Fruit fly (Drosophila melanogaster) whole organism, adult: ENCODE measurements around the gene CG8461.
A peak's percentile ranks its signal among the peaks of the same experiment; 100 is the strongest.

Experiments used
- CG11617 ChIP-seq: fragments of 200-800 bp; sonication (Bioruptor generic); optimal IDR thresholded peaks from 2 replicates; lab custom pipeline; 2017; ENCODE audit warnings: mild to moderate bottlenecking, missing biosample characterization, missing genetic modification reagents, missing genetic modification characterization
- CG12768 ChIP-seq: fragments of 200-800 bp; sonication (Bioruptor generic); optimal IDR thresholded peaks from 2 replicates; lab custom pipeline; 2017; ENCODE audit warnings: missing biosample characterization, missing genetic modification characterization, mild to moderate bottlenecking, moderate library complexity, missing genetic modification reagents
- CG14711 ChIP-seq: fragments of 200-800 bp; sonication (Bioruptor generic); optimal IDR thresholded peaks from 2 replicates; lab custom pipeline; 2018; ENCODE audit warnings: missing biosample characterization, mild to moderate bottlenecking, missing genetic modification characterization, moderate library complexity
- CG1620 ChIP-seq: fragments of 200-800 bp; sonication (Bioruptor generic); optimal IDR thresholded peaks from 2 replicates; lab custom pipeline; 2016; ENCODE audit warnings: missing biosample characterization, missing genetic modification characterization
- CG33017 ChIP-seq: fragments of 200-800 bp; sonication (Bioruptor generic); optimal IDR thresholded peaks from 2 replicates; lab custom pipeline; 2018; ENCODE audit warnings: missing biosample characterization, mild to moderate bottlenecking, missing genetic modification characterization, moderate library complexity
- CG5204 ChIP-seq: fragments of 200-800 bp; sonication (Bioruptor generic); optimal IDR thresholded peaks from 2 replicates; lab custom pipeline; 2016; ENCODE audit warnings: missing biosample characterization, missing genetic modification characterization
- CG7045 ChIP-seq: fragments of 200-800 bp; sonication (Bioruptor generic); optimal IDR thresholded peaks from 2 replicates; lab custom pipeline; 2017; ENCODE audit warnings: missing biosample characterization, mild to moderate bottlenecking, missing genetic modification characterization
- CG7101 ChIP-seq: fragments of 200-800 bp; sonication (Bioruptor generic); optimal IDR thresholded peaks from 2 replicates; lab custom pipeline; 2018; ENCODE audit warnings: missing biosample characterization, mild to moderate bottlenecking, missing genetic modification characterization, moderate library complexity
- Clk ChIP-seq: fragments of 200-800 bp; sonication (Bioruptor generic); optimal IDR thresholded peaks from 2 replicates; lab custom pipeline; 2017; ENCODE audit warnings: missing biosample characterization, missing genetic modification characterization
- Crg-1 ChIP-seq: fragments of 200-800 bp; sonication (Bioruptor generic); optimal IDR thresholded peaks from 2 replicates; lab custom pipeline; 2016; ENCODE audit warnings: missing biosample characterization, missing genetic modification characterization
- Hr96 ChIP-seq: fragments of 200-800 bp; sonication (Bioruptor generic); optimal IDR thresholded peaks from 2 replicates; lab custom pipeline; 2016; ENCODE audit warnings: missing biosample characterization, missing genetic modification characterization
- Mnt ChIP-seq: fragments of 200-800 bp; sonication (Bioruptor generic); optimal IDR thresholded peaks from 2 replicates; lab custom pipeline; 2016; ENCODE audit warnings: missing biosample characterization, mild to moderate bottlenecking, missing genetic modification characterization
- bab1 ChIP-seq: fragments of 200-800 bp; sonication (Bioruptor generic); optimal IDR thresholded peaks from 3 replicates; lab custom pipeline; 2019; ENCODE audit warnings: missing biosample characterization, mild to moderate bottlenecking, missing genetic modification characterization, moderate library complexity
- cic ChIP-seq: fragments of 200-800 bp; sonication (Bioruptor generic); optimal IDR thresholded peaks from 2 replicates; lab custom pipeline; 2017; ENCODE audit warnings: missing biosample characterization, mild to moderate bottlenecking, missing genetic modification characterization, moderate library complexity
- cnc ChIP-seq, 2 experiments: fragments of >200 bp; optimal IDR thresholded peaks; 2 replicates each; lab custom pipeline; 2017
- kay ChIP-seq: fragments of 200-800 bp; sonication (Bioruptor generic); peaks from one replicate; lab custom pipeline; 2016; ENCODE audit warnings: missing biosample characterization, missing genetic modification characterization, borderline replicate concordance
- ovo ChIP-seq: fragments of 200-800 bp; sonication (Bioruptor generic); optimal IDR thresholded peaks from 2 replicates; lab custom pipeline; 2016; ENCODE audit warnings: missing biosample characterization, missing genetic modification characterization
- pad ChIP-seq: fragments of 200-800 bp; sonication (Bioruptor generic); optimal IDR thresholded peaks from 3 replicates; lab custom pipeline; 2017; ENCODE audit warnings: missing biosample characterization, missing genetic modification characterization, mild to moderate bottlenecking, moderate library complexity, missing genetic modification reagents
- tj ChIP-seq: fragments of 200-800 bp; sonication (Bioruptor generic); optimal IDR thresholded peaks from 3 replicates; lab custom pipeline; 2017; ENCODE audit warnings: missing biosample characterization, mild to moderate bottlenecking, missing genetic modification characterization, moderate library complexity
- toe ChIP-seq: fragments of 200-800 bp; sonication (Bioruptor generic); optimal IDR thresholded peaks from 2 replicates; lab custom pipeline; 2016; ENCODE audit warnings: missing biosample characterization, missing genetic modification characterization

CG8461 gene

DNA sequence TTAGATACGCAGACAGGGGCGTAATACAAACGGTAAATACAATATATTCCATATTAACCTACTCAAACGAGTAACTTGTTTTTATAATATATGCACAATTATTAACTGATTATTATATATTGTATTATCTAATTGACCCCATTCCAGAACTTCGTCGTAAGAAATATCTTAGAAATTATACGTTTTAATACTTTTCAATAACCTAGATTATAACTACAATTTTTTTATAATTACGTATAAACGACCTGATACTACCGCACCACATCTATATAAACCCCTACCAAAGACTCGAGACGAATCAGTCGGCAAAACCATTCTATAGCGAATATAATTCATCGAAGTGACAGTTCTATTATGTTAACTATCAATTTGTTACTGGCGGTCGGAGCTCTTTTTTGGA lies 7.3 kb upstream of the CG8461 start, which contains the start of gene Cyp313a1:
Cyp313a1 (plus strand) TSS at position 301 of the 400 bp plus-strand sequence.
- TF ChIP-seq CG7101 (tag; lab: Kevin White, UChicago) (no peak), Mnt (GFP tag; lab: Kevin White, UChicago) (no peak), ovo (no peak), pad (GFP tag; lab: Kevin White, UChicago) (no peak), Hr96 (no peak)

DNA sequence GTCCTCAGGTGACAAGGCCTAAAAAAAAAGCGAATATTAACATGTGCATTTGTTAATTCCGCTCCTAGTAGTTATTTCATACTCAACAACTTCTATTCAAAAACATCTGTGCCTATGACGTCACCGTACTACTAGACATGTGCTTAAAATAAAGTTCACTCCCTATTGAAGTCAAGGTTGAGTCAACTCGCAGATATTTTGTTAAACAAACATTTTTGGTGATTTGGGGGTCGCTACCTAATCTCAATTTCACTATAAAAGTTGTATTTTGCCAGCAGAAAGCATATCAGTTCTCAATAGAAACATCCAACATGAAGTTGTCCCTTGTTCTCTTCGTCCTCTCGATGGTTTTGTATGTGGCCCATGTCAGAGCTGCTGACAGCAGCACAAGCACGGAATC lies 3.3 kb upstream of the CG8461 start, which contains the start of gene CG34273:
CG34273 (plus strand) TSS at position 301 of the 400 bp plus-strand sequence.
- TF ChIP-seq toe (no peak), CG11617 (GFP tag; lab: Kevin White, UChicago) (no peak), Clk (GFP tag; lab: Kevin White, UChicago) (no peak), cic (GFP tag; lab: Kevin White, UChicago) (no peak), ovo (no peak), Mnt (GFP tag; lab: Kevin White, UChicago) (no peak), pad (GFP tag; lab: Kevin White, UChicago) (no peak), kay (no peak), CG1620 (no peak), CG5204 (no peak), Crg-1 (GFP tag; lab: Kevin White, UChicago) (no peak), Hr96 (no peak), CG12768 (GFP tag; lab: Kevin White, UChicago) (no peak), CG7101 (tag; lab: Kevin White, UChicago) (no peak), CG33017 (no peak), bab1 (no peak), CG7045 (GFP tag; lab: Kevin White, UChicago) (no peak), tj (no peak), cnc (optimal IDR thresholded peaks at IDR 0.05; lab: Kevin White, UChicago) (no peak)

DNA sequence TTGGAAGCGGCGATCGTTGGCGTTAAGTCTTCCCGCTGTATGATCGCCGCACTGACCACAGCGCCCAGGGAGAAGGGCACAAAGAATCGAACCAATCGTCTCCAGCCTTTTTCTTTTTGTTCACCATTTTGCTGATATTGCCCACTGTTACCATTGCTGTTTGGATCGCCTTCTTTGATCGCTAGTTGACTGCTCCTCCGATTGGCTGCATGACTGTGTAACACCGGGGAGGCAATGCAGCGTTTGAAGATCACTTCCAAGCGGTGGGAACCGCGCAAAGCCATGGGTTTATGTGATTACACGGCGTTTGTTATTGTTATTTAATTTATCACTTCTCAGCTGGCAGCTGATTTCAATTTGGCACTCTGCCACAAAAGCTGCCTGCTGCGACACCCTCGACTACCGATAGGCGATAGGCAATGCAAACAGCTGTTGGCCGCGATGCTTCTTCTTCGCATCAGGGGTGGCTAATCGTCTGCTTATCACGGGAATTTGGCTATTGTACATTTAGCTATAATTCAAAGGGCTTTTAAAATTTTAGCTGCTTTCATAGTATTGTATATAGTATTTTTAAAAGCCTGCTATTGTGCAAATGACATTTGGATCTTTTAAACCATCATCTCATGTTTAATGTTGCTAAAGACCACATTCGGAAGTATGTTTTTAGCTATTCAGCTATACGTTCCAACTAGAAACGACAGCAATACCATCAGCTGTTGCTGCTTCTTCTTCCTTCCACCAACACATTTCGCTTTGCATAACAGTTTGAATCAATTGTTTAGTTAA lies 2.1 kb downstream of the CG8461 start, which contains the start of the genes HtrA2 and mRpL11:
HtrA2 (minus strand) TSS at position 590 of the 786 bp plus-strand sequence.
mRpL11 (plus strand) TSS at position 716 of the 786 bp plus-strand sequence.
- TF ChIP-seq Hr96: peak; percentile 70
- TF ChIP-seq Mnt (GFP tag; lab: Kevin White, UChicago): peak; percentile 74
- TF ChIP-seq ovo: peak; percentile 15
- peak; percentile 61 for TF ChIP-seq CG14711 (tag; lab: Kevin White, UChicago)
- TF ChIP-seq CG11617 (GFP tag; lab: Kevin White, UChicago): peak; percentile 61
- no peak for TF ChIP-seq Clk (GFP tag; lab: Kevin White, UChicago)
- peak; percentile 42 for TF ChIP-seq pad (GFP tag; lab: Kevin White, UChicago)
- TF ChIP-seq bab1: peak; percentile 75
- TF ChIP-seq CG1620: peak; percentile 55
- peak; percentile 47 for TF ChIP-seq CG7045 (GFP tag; lab: Kevin White, UChicago)
- no peak for TF ChIP-seq Crg-1 (GFP tag; lab: Kevin White, UChicago)
- TF ChIP-seq CG33017: peak; percentile 5
- peak; percentile 30 for TF ChIP-seq tj
- TF ChIP-seq CG12768 (GFP tag; lab: Kevin White, UChicago): peak; percentile 52
- TF ChIP-seq cic (GFP tag; lab: Kevin White, UChicago): no peak
- TF ChIP-seq CG7101 (tag; lab: Kevin White, UChicago): peak; percentile 60
- TF ChIP-seq kay: no peak
- TF ChIP-seq cnc (optimal IDR thresholded peaks at IDR 0.05; lab: Kevin White, UChicago): no peak
- peak; percentile 75 for TF ChIP-seq CG5204
- peak; percentile 85 for TF ChIP-seq toe

DNA sequence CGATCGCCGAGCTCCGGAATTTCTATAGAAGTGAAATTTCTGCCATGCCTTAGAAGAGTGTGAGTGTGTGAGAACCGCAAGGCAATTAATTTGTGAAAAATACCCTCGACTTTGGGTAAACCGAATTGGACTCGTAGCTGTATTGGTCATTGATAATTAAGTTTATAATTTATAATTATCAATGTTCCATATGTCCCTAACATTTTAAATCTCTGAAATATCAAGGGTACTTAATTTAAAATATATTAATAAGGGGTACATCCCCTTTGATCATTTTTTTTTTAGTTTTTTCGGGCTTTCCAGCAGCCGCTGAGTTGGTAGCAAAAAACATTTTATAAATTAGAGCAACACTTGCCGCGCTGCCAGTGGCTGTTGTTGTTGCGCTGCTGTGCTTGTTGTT lies 8.3 kb downstream of the CG8461 start:
- no peak for TF ChIP-seq CG14711 (tag; lab: Kevin White, UChicago)
- no peak for TF ChIP-seq cnc (optimal IDR thresholded peaks at IDR 0.05; lab: Kevin White, UChicago)
- no peak for TF ChIP-seq Crg-1 (GFP tag; lab: Kevin White, UChicago)
- TF ChIP-seq CG7045 (GFP tag; lab: Kevin White, UChicago): no peak
- TF ChIP-seq CG12768 (GFP tag; lab: Kevin White, UChicago): no peak
- TF ChIP-seq Mnt (GFP tag; lab: Kevin White, UChicago): no peak
- no peak for TF ChIP-seq bab1
- TF ChIP-seq Hr96: no peak
- no peak for TF ChIP-seq pad (GFP tag; lab: Kevin White, UChicago)

DNA sequence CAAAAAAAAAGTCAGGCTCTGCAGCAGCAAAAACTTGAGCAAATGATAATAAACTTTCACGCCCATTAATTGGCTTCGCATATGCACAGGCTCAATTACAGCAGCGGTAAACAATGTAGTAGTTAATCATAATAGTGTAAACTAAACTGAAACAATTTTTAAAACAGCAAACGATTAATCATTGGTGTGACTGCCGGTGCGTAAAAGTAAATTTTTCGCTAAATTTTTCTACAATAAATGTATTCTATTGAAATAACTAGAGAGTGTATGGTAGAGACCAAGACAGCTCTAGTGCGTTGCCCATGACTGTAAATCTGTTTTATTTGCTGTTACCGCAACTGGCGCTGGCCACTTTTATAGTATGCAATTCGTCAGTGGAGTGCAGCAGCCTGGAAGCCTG lies 15.4 kb downstream of the CG8461 start:
- no peak for TF ChIP-seq Crg-1 (GFP tag; lab: Kevin White, UChicago)

DNA sequence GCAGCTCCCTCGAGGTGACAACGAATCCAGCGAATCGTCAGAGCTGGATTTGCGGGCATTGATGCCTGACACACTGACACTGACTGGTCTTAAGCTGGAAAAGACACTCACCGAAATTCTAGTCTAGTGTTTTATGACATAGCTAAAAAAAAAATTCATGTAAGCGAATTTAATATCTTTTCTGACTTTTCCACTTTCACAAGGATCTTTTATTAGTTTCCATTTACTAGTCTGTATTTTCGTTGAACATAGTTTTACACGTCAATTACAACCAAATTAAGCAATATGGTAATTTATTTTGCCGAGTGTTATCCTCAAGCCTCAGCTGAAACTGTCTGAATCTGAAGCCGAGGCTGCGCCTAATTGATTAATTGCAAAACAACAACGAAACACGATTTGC lies 17.1 kb downstream of the CG8461 start:
- TF ChIP-seq Crg-1 (GFP tag; lab: Kevin White, UChicago): no peak
- TF ChIP-seq CG11617 (GFP tag; lab: Kevin White, UChicago): no peak
- TF ChIP-seq pad (GFP tag; lab: Kevin White, UChicago): no peak
- TF ChIP-seq cnc (optimal IDR thresholded peaks at IDR 0.05; lab: Kevin White, UChicago): no peak
- no peak for TF ChIP-seq CG7045 (GFP tag; lab: Kevin White, UChicago)

DNA sequence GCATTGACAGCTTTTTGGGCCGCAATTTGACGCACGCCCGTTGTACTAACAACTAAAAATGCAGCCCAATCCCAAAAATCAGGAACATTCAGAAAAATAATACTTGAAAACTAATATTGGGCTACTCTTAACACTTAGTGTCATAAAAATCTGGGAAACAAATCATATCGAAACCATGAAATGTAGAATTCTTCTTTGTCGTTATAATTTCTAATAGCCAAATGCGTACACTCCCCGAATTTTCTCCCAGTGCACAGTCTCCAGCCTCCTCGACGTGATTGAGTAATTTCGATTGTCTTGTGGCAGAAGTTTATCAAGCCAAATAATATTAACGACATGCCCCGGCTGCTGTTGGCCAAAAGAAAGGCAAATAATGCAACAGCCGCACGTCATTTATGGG lies 19.5 kb downstream of the CG8461 start:
- TF ChIP-seq CG1620: no peak
- no peak for TF ChIP-seq pad (GFP tag; lab: Kevin White, UChicago)
- TF ChIP-seq cnc (optimal IDR thresholded peaks at IDR 0.05; lab: Kevin White, UChicago): no peak
- no peak for TF ChIP-seq ovo
- no peak for TF ChIP-seq cic (GFP tag; lab: Kevin White, UChicago)
